Worm (Caenorhabditis elegans) whole organism, L4 larva: Measurements from ENCODE around the gene col-76.
A peak's percentile ranks its signal among the peaks of the same experiment; 100 is the strongest.

Experiments
- R02D3.7 ChIP-seq: fragments of 150-350 bp; sonication (generic microtip); optimal IDR thresholded peaks from 3 replicates; lab custom pipeline; 2014; ENCODE audit warnings: missing biosample characterization, missing genetic modification characterization
- T26A8.4 ChIP-seq: fragments of 200-800 bp; sonication (Bioruptor generic); IDR thresholded peaks from 2 replicates; pipeline ENCODE4 v1.3.6; 2022; ENCODE audit warnings: missing genetic modification characterization, missing compliant biosample characterization
- aha-1 ChIP-seq: fragments of 150-350 bp; peaks from one replicate; lab custom pipeline; 2014; ENCODE audit warnings: missing biosample characterization, missing genetic modification characterization
- aly-2 ChIP-seq: sonication (generic microtip); optimal IDR thresholded peaks from 2 replicates; lab custom pipeline; 2018; ENCODE audit warnings: missing biosample characterization, missing genetic modification characterization
- ceh-28 ChIP-seq: fragments of 150-350 bp; optimal IDR thresholded peaks from 2 replicates; lab custom pipeline; 2014; ENCODE audit warnings: missing biosample characterization, missing genetic modification reagents, missing genetic modification characterization
- ceh-44 ChIP-seq: fragments of 200-800 bp; sonication (Bioruptor generic); IDR thresholded peaks from 2 replicates; pipeline ENCODE4 v1.3.6; 2022; ENCODE audit warnings: missing genetic modification reagents, missing genetic modification characterization, missing compliant biosample characterization
- daf-16 ChIP-seq, 3 experiments: sonication (generic microtip); optimal IDR thresholded peaks; 2 replicates each; lab custom pipeline; 2016 to 2017; ENCODE audit warnings: missing genetic modification characterization in 3 of 3, missing genetic modification reagents in 3 of 3, mild to moderate bottlenecking in 2 of 3, missing compliant biosample characterization in 2 of 3, missing biosample characterization in 1 of 3, moderate library complexity in 1 of 3
- dmd-6 ChIP-seq: fragments of 200-800 bp; sonication (Bioruptor generic); IDR thresholded peaks from 2 replicates; pipeline ENCODE4 v1.3.6; 2022; ENCODE audit warnings: missing genetic modification reagents, missing genetic modification characterization, missing compliant biosample characterization
- dpl-1 ChIP-seq: fragments of 150-350 bp; optimal IDR thresholded peaks from 2 replicates; lab custom pipeline; 2014; ENCODE audit warnings: missing biosample characterization, missing genetic modification reagents, missing genetic modification characterization
- dve-1 ChIP-seq: sonication (generic microtip); optimal IDR thresholded peaks from 2 replicates; lab custom pipeline; 2017; ENCODE audit warnings: antibody characterized with exemption, mild to moderate bottlenecking, missing genetic modification characterization, missing compliant biosample characterization; ENCODE audit not compliant: insufficient read depth
- fkh-10 ChIP-seq: fragments of 150-350 bp; optimal IDR thresholded peaks from 2 replicates; lab custom pipeline; 2014; ENCODE audit warnings: missing biosample characterization, missing genetic modification reagents, missing genetic modification characterization
- fos-1 ChIP-seq: fragments of 150-350 bp; optimal IDR thresholded peaks from 2 replicates; lab custom pipeline; 2014; ENCODE audit warnings: missing biosample characterization, missing genetic modification characterization
- hlh-30 ChIP-seq: sonication (generic microtip); optimal IDR thresholded peaks from 2 replicates; lab custom pipeline; 2017; ENCODE audit warnings: antibody characterized with exemption, mild to moderate bottlenecking, missing genetic modification characterization, missing compliant biosample characterization; ENCODE audit not compliant: insufficient read depth
- hmg-1.1 ChIP-seq: fragments of 200-800 bp; sonication (Bioruptor generic); IDR thresholded peaks from 2 replicates; pipeline ENCODE4 v1.3.6; 2022; ENCODE audit warnings: missing genetic modification reagents, missing genetic modification characterization, missing compliant biosample characterization
- lim-7 ChIP-seq: fragments of 200-800 bp; sonication (Bioruptor generic); IDR thresholded peaks from 2 replicates; pipeline ENCODE4 v1.3.6; 2022; ENCODE audit warnings: missing genetic modification characterization, missing compliant biosample characterization
- lin-13 ChIP-seq: fragments of 150-350 bp; optimal IDR thresholded peaks from 2 replicates; lab custom pipeline; 2014; ENCODE audit warnings: missing biosample characterization, missing genetic modification reagents, missing genetic modification characterization
- lin-38 ChIP-seq: fragments of 200-800 bp; sonication (Bioruptor generic); IDR thresholded peaks from 2 replicates; pipeline ENCODE4 v1.3.6; 2022; ENCODE audit warnings: missing genetic modification reagents, missing genetic modification characterization, missing compliant biosample characterization
- lir-3 ChIP-seq: sonication (generic microtip); optimal IDR thresholded peaks from 2 replicates; lab custom pipeline; 2016; ENCODE audit warnings: mild to moderate bottlenecking, missing genetic modification characterization, missing compliant biosample characterization
- lsy-2 ChIP-seq, 2 experiments: fragments of 150-350 bp in 1 of 2; sonication (generic microtip) in 1 of 2; optimal IDR thresholded peaks; 2 replicates each; lab custom pipeline; 2014 to 2017; ENCODE audit warnings: missing biosample characterization in 2 of 2, missing genetic modification characterization in 2 of 2
- mdt-29 ChIP-seq: fragments of 200-800 bp; sonication (Bioruptor generic); IDR thresholded peaks from 2 replicates; pipeline ENCODE4 v1.3.6; 2022; ENCODE audit warnings: missing genetic modification reagents, missing genetic modification characterization, missing compliant biosample characterization
- mep-1 ChIP-seq: fragments of 150-350 bp; sonication (generic microtip); optimal IDR thresholded peaks from 3 replicates; lab custom pipeline; 2014; ENCODE audit warnings: missing biosample characterization, missing genetic modification characterization
- mxl-2 ChIP-seq: fragments of 200-800 bp; sonication (Bioruptor generic); conservative IDR thresholded peaks from 2 replicates; pipeline ENCODE4 v1.3.6; 2022; ENCODE audit warnings: missing genetic modification reagents, missing genetic modification characterization, missing compliant biosample characterization
- mxl-3 ChIP-seq: fragments of 200-800 bp; sonication (Bioruptor generic); optimal IDR thresholded peaks from 2 replicates; lab custom pipeline; 2018; ENCODE audit warnings: mild to moderate bottlenecking, missing genetic modification characterization, missing compliant biosample characterization
- nhr-11 ChIP-seq: fragments of 150-350 bp; optimal IDR thresholded peaks from 2 replicates; lab custom pipeline; 2014; ENCODE audit warnings: missing biosample characterization, missing genetic modification characterization
- nhr-237 ChIP-seq: sonication (generic microtip); optimal IDR thresholded peaks from 2 replicates; lab custom pipeline; 2017; ENCODE audit warnings: missing biosample characterization, missing genetic modification characterization
- nhr-28 ChIP-seq: fragments of 150-350 bp; optimal IDR thresholded peaks from 2 replicates; lab custom pipeline; 2014; ENCODE audit warnings: missing biosample characterization, missing genetic modification characterization
- nhr-76 ChIP-seq: fragments of 150-350 bp; optimal IDR thresholded peaks from 2 replicates; lab custom pipeline; 2014; ENCODE audit warnings: missing biosample characterization, missing genetic modification characterization
- php-3 ChIP-seq: fragments of 200-800 bp; sonication (Bioruptor generic); IDR thresholded peaks from 2 replicates; pipeline ENCODE4 v1.3.6; 2022; ENCODE audit warnings: missing genetic modification reagents, missing genetic modification characterization, missing compliant biosample characterization
- pqm-1 ChIP-seq: sonication (generic microtip); optimal IDR thresholded peaks from 2 replicates; lab custom pipeline; 2017; ENCODE audit warnings: missing biosample characterization, missing genetic modification characterization
- rbr-2 ChIP-seq: sonication (generic microtip); optimal IDR thresholded peaks from 2 replicates; lab custom pipeline; 2016; ENCODE audit warnings: missing genotype, missing genetic modification characterization, missing compliant biosample characterization
- snpc-4 ChIP-seq: fragments of 150-350 bp; optimal IDR thresholded peaks from 2 replicates; lab custom pipeline; 2014; ENCODE audit warnings: missing biosample characterization, missing genetic modification characterization
- spr-1 ChIP-seq: sonication (generic microtip); optimal IDR thresholded peaks from 2 replicates; lab custom pipeline; 2016; ENCODE audit warnings: mild to moderate bottlenecking, missing genetic modification characterization, missing compliant biosample characterization
- spr-3 ChIP-seq: fragments of 200-800 bp; sonication (Bioruptor generic); optimal IDR thresholded peaks from 2 replicates; lab custom pipeline; 2018; ENCODE audit warnings: mild to moderate bottlenecking, missing genetic modification characterization, missing compliant biosample characterization
- tag-97 ChIP-seq: fragments of 200-800 bp; sonication (Bioruptor generic); IDR thresholded peaks from 2 replicates; pipeline ENCODE4 v1.3.6; 2022; ENCODE audit warnings: missing genetic modification characterization, missing compliant biosample characterization
- unc-130 ChIP-seq: sonication (generic microtip); optimal IDR thresholded peaks from 2 replicates; lab custom pipeline; 2016; ENCODE audit warnings: missing genetic modification reagents, missing genetic modification characterization, missing compliant biosample characterization
- unc-39 ChIP-seq: sonication (generic microtip); optimal IDR thresholded peaks from 2 replicates; lab custom pipeline; 2017; ENCODE audit warnings: missing biosample characterization, missing genetic modification characterization
- unc-62 ChIP-seq, 3 experiments: fragments of 150-350 bp in 1 of 3; sonication (generic microtip); optimal IDR thresholded peaks in 2 of 3; peaks in 1 of 3; 1 replicate in 1 of 3; 2 replicates in 2 of 3; lab custom pipeline; 2014 to 2017; ENCODE audit warnings: missing biosample characterization in 3 of 3, missing genetic modification characterization in 3 of 3, missing genetic modification reagents in 3 of 3, missing genotype in 1 of 3
- zip-11 ChIP-seq: fragments of 200-800 bp; sonication (Bioruptor generic); IDR thresholded peaks from 2 replicates; pipeline ENCODE4 v1.3.6; 2022; ENCODE audit warnings: missing genetic modification characterization, missing compliant biosample characterization

col-76 gene

ce11 chrII:8214367-8214766 is 10.2 kb downstream of the col-76 start, which contains the start of gene M110.10:
M110.10 (minus strand) TSS chrII:8214467.
- TF ChIP-seq aha-1 (peak; percentile 6), snpc-4 (tag; lab: Kevin White, UChicago) (no peak), unc-62 (GFP tag; optimal IDR thresholded peaks at IDR 0.05 in 1 of 2; lab: Kevin White, UChicago) (peak in 1 of 2 experiments; percentile 71), unc-62 (tag; optimal IDR thresholded peaks at IDR 0.05; lab: Kevin White, UChicago) (no peak)

ce11 chrII:8216433-8216832 is 12.3 kb downstream of the col-76 start, which contains the start of gene M110.3:
M110.3 (minus strand) TSS chrII:8216616.
- TF ChIP-seq unc-130 (GFP tag; lab: Kevin White, UChicago) = peak; percentile 23
- no peak for TF ChIP-seq zip-11 (GFP tag; lab: Robert Waterston, UW)
- TF ChIP-seq fos-1 (tag; lab: Kevin White, UChicago) = no peak
- no peak for TF ChIP-seq daf-16 (GFP tag; optimal IDR thresholded peaks at IDR 0.05; lab: Kevin White, UChicago)
- peak; percentile 37 for TF ChIP-seq daf-16 (tag; optimal IDR thresholded peaks at IDR 0.05; lab: Kevin White, UChicago)
- peak; percentile 76 for TF ChIP-seq R02D3.7
- peak; percentile 38 for TF ChIP-seq mep-1 (tag; lab: Kevin White, UChicago)
- TF ChIP-seq dmd-6 = no peak
- no peak for TF ChIP-seq mdt-29 (GFP tag; lab: Robert Waterston, UW)
- peak; percentile 17 for TF ChIP-seq nhr-28 (tag; lab: Kevin White, UChicago)
- peak; percentile 45 for TF ChIP-seq hlh-30
- TF ChIP-seq fkh-10 (GFP tag; lab: Kevin White, UChicago) = peak; percentile 45
- peak; percentile 29 for TF ChIP-seq rbr-2 (tag; lab: Kevin White, UChicago)
- TF ChIP-seq lsy-2 (tag; optimal IDR thresholded peaks at IDR 0.05; lab: Kevin White, UChicago) = peak in 1 of 2 experiments; percentile 76
- no peak for TF ChIP-seq lin-13 (GFP tag; lab: Kevin White, UChicago)
- peak; percentile 53 for TF ChIP-seq dpl-1
- TF ChIP-seq T26A8.4 (GFP tag; lab: Robert Waterston, UW) = no peak
- no peak for TF ChIP-seq lir-3 (tag; lab: Kevin White, UChicago)
- no peak for TF ChIP-seq spr-1
- no peak for TF ChIP-seq nhr-76 (tag; lab: Kevin White, UChicago)
- peak; percentile 57; the same call in 1 of the 2 replicates for TF ChIP-seq hmg-1.1 (GFP tag; lab: Robert Waterston, UW)
- peak; percentile 42 for TF ChIP-seq ceh-28 (tag; lab: Kevin White, UChicago)
- TF ChIP-seq spr-3 (GFP tag; lab: Kevin White, UChicago) = no peak
- TF ChIP-seq dve-1 = peak; percentile 25
- TF ChIP-seq lin-38 = 0 out of 2 replicates have a peak, but pooled peaks have one; percentile 25
- TF ChIP-seq nhr-11 (tag; lab: Kevin White, UChicago) = no peak

- TF ChIP-seq tag-97 (GFP tag; lab: Robert Waterston, UW) (no peak), T26A8.4 (GFP tag; lab: Robert Waterston, UW) (no peak), pqm-1 (no peak), dpl-1 (no peak), lim-7 (GFP tag; lab: Robert Waterston, UW) (no peak), nhr-76 (tag; lab: Kevin White, UChicago) (no peak), ceh-44 (GFP tag; lab: Robert Waterston, UW) (no peak), aly-2 (tag; lab: Kevin White, UChicago) (no peak), mxl-2 (GFP tag; lab: Robert Waterston, UW) (no peak), nhr-237 (tag; lab: Kevin White, UChicago) (no peak), php-3 (GFP tag; lab: Robert Waterston, UW) (no peak), unc-39 (tag; lab: Kevin White, UChicago) (no peak), mxl-3 (GFP tag; lab: Kevin White, UChicago) (no peak)
Measured at ce11 chrII:8216922-8217321, 12.8 kb downstream of the col-76 start, which contains the start of gene ifg-1. ifg-1 (plus strand) TSS chrII:8217222.
